Worm (Caenorhabditis elegans) whole organism, early embryonic: Measurements from ENCODE around the gene glb-22.

ENCODE experiments used
- ama-1 ChIP-seq: fragments of 150-350 bp; optimal IDR thresholded peaks from 2 replicates; lab custom pipeline; 2014
- hmbx-1 ChIP-seq: sonication (generic microtip); optimal IDR thresholded peaks from 2 replicates; lab custom pipeline; 2016; ENCODE audit warnings: mild to moderate bottlenecking, missing genetic modification characterization, missing compliant biosample characterization
- scrt-1 ChIP-seq: fragments of 200-800 bp; sonication (Bioruptor generic); IDR thresholded peaks from 2 replicates; pipeline ENCODE4 v1.3.6; 2022; ENCODE audit warnings: missing genetic modification characterization, missing compliant biosample characterization
- tbx-37 ChIP-seq: fragments of 200-800 bp; sonication (Bioruptor generic); conservative IDR thresholded peaks from 2 replicates; pipeline ENCODE4 v1.3.6; 2022; ENCODE audit warnings: missing genetic modification reagents, missing genetic modification characterization, missing compliant biosample characterization

DNA sequence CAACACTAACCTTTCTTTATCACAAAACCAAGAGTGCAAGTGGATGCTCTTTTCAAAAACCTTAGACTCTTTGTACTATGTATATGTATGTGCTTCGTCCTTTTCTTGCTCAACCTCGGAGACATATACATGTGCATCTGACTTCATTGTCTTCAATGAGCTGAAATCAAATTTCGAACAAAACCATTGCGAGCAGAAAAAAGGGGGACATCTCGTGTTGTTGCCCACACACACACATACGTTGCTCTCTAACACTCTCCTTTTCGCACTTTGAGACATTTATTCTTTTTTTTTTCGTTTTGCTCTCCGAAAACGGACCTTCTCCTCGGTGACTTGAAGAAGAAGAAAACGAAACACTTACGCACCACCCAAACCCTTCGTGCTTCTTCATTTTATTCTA is 20.2 kb downstream of the glb-22 start:
- TF ChIP-seq hmbx-1 (tag; lab: Kevin White, UChicago) (no peak), scrt-1 (GFP tag; lab: Robert Waterston, UW) (no peak), ama-1 (lab: Kevin White, UChicago) (no peak), tbx-37 (GFP tag; lab: Robert Waterston, UW) (no peak)
